Fruit fly (Drosophila melanogaster) whole organism, embryonic: ENCODE data around the gene CG17028.
A peak's percentile ranks its signal among the peaks of the same experiment; 100 is the strongest.

Source experiments
- Abd-B ChIP-seq: fragments of 200-800 bp; sonication (Bioruptor generic); optimal IDR thresholded peaks from 2 replicates; lab custom pipeline; 2018; ENCODE audit warnings: missing biosample characterization, mild to moderate bottlenecking, missing genetic modification characterization, moderate library complexity
- Antp ChIP-seq: fragments of 200-800 bp; sonication (Bioruptor generic); optimal IDR thresholded peaks from 3 replicates; lab custom pipeline; 2016; ENCODE audit warnings: missing biosample characterization, missing genetic modification characterization
- B-H1 ChIP-seq: fragments of 200-800 bp; sonication (Bioruptor generic); IDR thresholded peaks from 3 replicates; pipeline ENCODE4 v1.3.6; 2022; ENCODE audit warnings: missing biosample characterization, missing genetic modification characterization
- Blimp-1 ChIP-seq: fragments of 200-800 bp; sonication (Bioruptor generic); optimal IDR thresholded peaks from 3 replicates; lab custom pipeline; 2018; ENCODE audit warnings: missing biosample characterization, missing genetic modification characterization, mild to moderate bottlenecking, moderate library complexity, missing genetic modification reagents
- CG10462 ChIP-seq: fragments of 200-800 bp; sonication (Bioruptor generic); optimal IDR thresholded peaks from 2 replicates; lab custom pipeline; 2016; ENCODE audit warnings: missing biosample characterization, missing genetic modification characterization
- CG11695 ChIP-seq: fragments of 200-800 bp; sonication (Bioruptor generic); IDR thresholded peaks from 3 replicates; pipeline ENCODE4 v1.3.6; 2022; ENCODE audit warnings: missing biosample characterization, missing genetic modification characterization
- CG13894 ChIP-seq: fragments of 200-800 bp; sonication (Bioruptor generic); optimal IDR thresholded peaks from 3 replicates; lab custom pipeline; 2018; ENCODE audit warnings: missing biosample characterization, mild to moderate bottlenecking, missing genetic modification characterization, moderate library complexity
- CG15011 ChIP-seq: fragments of 200-800 bp; sonication (Bioruptor generic); optimal IDR thresholded peaks from 3 replicates; lab custom pipeline; 2018; ENCODE audit warnings: missing biosample characterization, mild to moderate bottlenecking, missing genetic modification characterization
- CG15601 ChIP-seq: fragments of 200-800 bp; sonication (Bioruptor generic); optimal IDR thresholded peaks from 3 replicates; lab custom pipeline; 2019; ENCODE audit warnings: missing biosample characterization, mild to moderate bottlenecking, missing genetic modification characterization, moderate library complexity
- CG16779 ChIP-seq: fragments of 200-800 bp; sonication (Bioruptor generic); IDR thresholded peaks from 2 replicates; pipeline ENCODE4 v1.3.6; 2022; ENCODE audit warnings: missing biosample characterization, missing genetic modification characterization
- CG17829 ChIP-seq: fragments of 200-800 bp; optimal IDR thresholded peaks from 2 replicates; lab custom pipeline; 2019; ENCODE audit warnings: missing biosample characterization, mild to moderate bottlenecking, missing genetic modification characterization, moderate library complexity
- CG1832 ChIP-seq: fragments of 200-800 bp; sonication (Bioruptor generic); optimal IDR thresholded peaks from 2 replicates; lab custom pipeline; 2017; ENCODE audit warnings: missing biosample characterization, mild to moderate bottlenecking, missing genetic modification characterization, inconsistent platforms
- CG31224 ChIP-seq: fragments of 200-800 bp; sonication (Bioruptor generic); IDR thresholded peaks from 2 replicates; pipeline ENCODE4 v1.3.6; 2022; ENCODE audit warnings: missing biosample characterization, missing genetic modification characterization
- CG31441 ChIP-seq: fragments of 200-800 bp; sonication (Bioruptor generic); IDR thresholded peaks from 2 replicates; pipeline ENCODE4 v1.3.6; 2022; ENCODE audit warnings: missing biosample characterization, missing genetic modification characterization
- CG3163 ChIP-seq: fragments of 200-800 bp; sonication (Bioruptor generic); optimal IDR thresholded peaks from 3 replicates; lab custom pipeline; 2016; ENCODE audit warnings: missing biosample characterization, missing genetic modification characterization
- CG34224 ChIP-seq: fragments of 200-800 bp; sonication (Bioruptor generic); IDR thresholded peaks from 3 replicates; pipeline ENCODE4 v1.3.6; 2022; ENCODE audit warnings: missing biosample characterization, missing genetic modification characterization; ENCODE audit not compliant: partially characterized antibody
- CG3995 ChIP-seq: fragments of 200-800 bp; sonication (Bioruptor generic); optimal IDR thresholded peaks from 3 replicates; lab custom pipeline; 2016; ENCODE audit warnings: missing biosample characterization, missing genetic modification characterization
- CG5180 ChIP-seq: fragments of 200-800 bp; sonication (Bioruptor generic); optimal IDR thresholded peaks from 3 replicates; lab custom pipeline; 2017; ENCODE audit warnings: missing biosample characterization, missing genetic modification characterization, mild to moderate bottlenecking, moderate library complexity, missing genetic modification reagents
- CG7556 ChIP-seq: fragments of 200-800 bp; sonication (Bioruptor generic); optimal IDR thresholded peaks from 2 replicates; lab custom pipeline; 2017; ENCODE audit warnings: missing biosample characterization, mild to moderate bottlenecking, missing genetic modification characterization
- CG8765 ChIP-seq: fragments of 200-800 bp; sonication (Bioruptor generic); IDR thresholded peaks from 2 replicates; pipeline ENCODE4 v1.3.6; 2022; ENCODE audit warnings: missing biosample characterization, missing genetic modification characterization
- CG8944 ChIP-seq: fragments of 200-800 bp; sonication (Bioruptor generic); optimal IDR thresholded peaks from 3 replicates; lab custom pipeline; 2016; ENCODE audit warnings: missing biosample characterization, missing genetic modification characterization
- CG9727 ChIP-seq: fragments of 200-800 bp; sonication (Bioruptor generic); optimal IDR thresholded peaks from 3 replicates; lab custom pipeline; 2017; ENCODE audit warnings: missing biosample characterization, mild to moderate bottlenecking, missing genetic modification characterization
- CG9876 ChIP-seq: fragments of 200-800 bp; sonication (Bioruptor generic); optimal IDR thresholded peaks from 2 replicates; lab custom pipeline; 2016; ENCODE audit warnings: missing biosample characterization, missing genetic modification characterization
- CkIIα-i1 ChIP-seq: fragments of 200-800 bp; sonication (Bioruptor generic); IDR thresholded peaks from 2 replicates; pipeline ENCODE4 v1.3.6; 2022; ENCODE audit warnings: missing biosample characterization, missing genetic modification characterization
- D ChIP-seq, 2 experiments: fragments of 200-800 bp in 1 of 2; fragments of >200 bp in 1 of 2; sonication (Bioruptor generic) in 1 of 2; optimal IDR thresholded peaks; 2 replicates in 1 of 2; 3 replicates in 1 of 2; lab custom pipeline; 2017; ENCODE audit warnings: mild to moderate bottlenecking in 1 of 2, missing biosample characterization in 1 of 2, missing genetic modification characterization in 1 of 2, missing genetic modification reagents in 1 of 2
- Dp ChIP-seq: fragments of 200-800 bp; sonication (Bioruptor generic); optimal IDR thresholded peaks from 2 replicates; lab custom pipeline; 2018; ENCODE audit warnings: missing biosample characterization, mild to moderate bottlenecking, missing genetic modification characterization, moderate library complexity
- HLH54F ChIP-seq: fragments of 200-800 bp; sonication (Bioruptor generic); optimal IDR thresholded peaks from 3 replicates; lab custom pipeline; 2016; ENCODE audit warnings: missing biosample characterization, missing genetic modification characterization
- Hand ChIP-seq: fragments of 200-800 bp; sonication (Bioruptor generic); optimal IDR thresholded peaks from 2 replicates; lab custom pipeline; 2017; ENCODE audit warnings: mild to moderate bottlenecking, missing biosample characterization, missing genetic modification reagents, missing genetic modification characterization
- Hr78 ChIP-seq, 2 experiments: fragments of 200-800 bp in 1 of 2; fragments of >200 bp in 1 of 2; sonication (Bioruptor generic) in 1 of 2; optimal IDR thresholded peaks; 2 replicates each; lab custom pipeline; 2017 to 2019; ENCODE audit warnings: missing biosample characterization in 2 of 2, missing genetic modification characterization in 2 of 2, mild to moderate bottlenecking in 1 of 2, moderate library complexity in 1 of 2
- NC2β ChIP-seq: fragments of 200-800 bp; sonication (Bioruptor generic); optimal IDR thresholded peaks from 2 replicates; lab custom pipeline; 2016; ENCODE audit warnings: missing biosample characterization, missing genetic modification characterization
- NfI ChIP-seq: fragments of 200-800 bp; sonication (Bioruptor generic); optimal IDR thresholded peaks from 3 replicates; lab custom pipeline; 2018; ENCODE audit warnings: missing biosample characterization, mild to moderate bottlenecking, missing genetic modification characterization, moderate library complexity
- Ssrp ChIP-seq: fragments of 200-800 bp; sonication (Bioruptor generic); optimal IDR thresholded peaks from 2 replicates; lab custom pipeline; 2018; ENCODE audit warnings: missing biosample characterization, mild to moderate bottlenecking, missing genetic modification characterization, moderate library complexity
- bsh ChIP-seq, 2 experiments: fragments of 200-800 bp; sonication (Bioruptor generic); optimal IDR thresholded peaks; 2 replicates each; lab custom pipeline; 2017 to 2018; ENCODE audit warnings: mild to moderate bottlenecking in 2 of 2, missing biosample characterization in 2 of 2, missing genetic modification characterization in 2 of 2, moderate library complexity in 1 of 2
- btn ChIP-seq: fragments of 200-800 bp; sonication (Bioruptor generic); optimal IDR thresholded peaks from 2 replicates; lab custom pipeline; 2016; ENCODE audit warnings: missing biosample characterization, missing genetic modification characterization
- dmrt11E ChIP-seq: fragments of 200-800 bp; sonication (Bioruptor generic); optimal IDR thresholded peaks from 3 replicates; lab custom pipeline; 2018; ENCODE audit warnings: missing biosample characterization, mild to moderate bottlenecking, missing genetic modification characterization, moderate library complexity
- fd96Cb ChIP-seq: fragments of 200-800 bp; sonication (Bioruptor generic); optimal IDR thresholded peaks from 2 replicates; lab custom pipeline; 2018; ENCODE audit warnings: missing biosample characterization, mild to moderate bottlenecking, missing genetic modification characterization, moderate library complexity
- gcm2 ChIP-seq: fragments of 200-800 bp; sonication (Bioruptor generic); optimal IDR thresholded peaks from 2 replicates; lab custom pipeline; 2016; ENCODE audit warnings: missing biosample characterization, missing genetic modification characterization
- jigr1 ChIP-seq: fragments of 200-800 bp; sonication (Bioruptor generic); IDR thresholded peaks from 3 replicates; pipeline ENCODE4 v1.3.6; 2022; ENCODE audit warnings: missing biosample characterization, missing genetic modification characterization
- kay ChIP-seq: fragments of 200-800 bp; sonication (Bioruptor generic); optimal IDR thresholded peaks from 2 replicates; lab custom pipeline; 2016; ENCODE audit warnings: missing biosample characterization, missing genetic modification characterization
- lola ChIP-seq, 3 experiments: fragments of >200 bp in 2 of 3; fragments of 200-800 bp in 1 of 3; sonication (Bioruptor generic) in 1 of 3; optimal IDR thresholded peaks; 2 replicates each; lab custom pipeline; 2017 to 2019; ENCODE audit warnings: missing biosample characterization in 3 of 3, missing genetic modification characterization in 3 of 3, mild to moderate bottlenecking in 1 of 3, moderate library complexity in 1 of 3
- maf-S ChIP-seq: fragments of 200-800 bp; sonication (Bioruptor generic); optimal IDR thresholded peaks from 2 replicates; lab custom pipeline; 2016; ENCODE audit warnings: missing biosample characterization, missing genetic modification characterization
- pan ChIP-seq, 4 experiments: fragments of >200 bp in 3 of 4; fragments of 200-800 bp in 1 of 4; sonication (Bioruptor generic) in 1 of 4; optimal IDR thresholded peaks in 3 of 4; IDR thresholded peaks in 1 of 4; 2 replicates each; pipeline versions ENCODE4 v1.3.6 to Lab custom; 2017 to 2022; ENCODE audit warnings: missing biosample characterization in 2 of 4, missing genetic modification characterization in 2 of 4, mixed read lengths in 1 of 4
- pzg ChIP-seq: fragments of 200-800 bp; sonication (Bioruptor generic); optimal IDR thresholded peaks from 3 replicates; lab custom pipeline; 2018; ENCODE audit warnings: missing biosample characterization, mild to moderate bottlenecking, missing genetic modification characterization, moderate library complexity
- so ChIP-seq: fragments of 200-800 bp; sonication (Bioruptor generic); IDR thresholded peaks from 3 replicates; pipeline ENCODE4 v1.3.6; 2022; ENCODE audit warnings: missing biosample characterization, missing genetic modification characterization
- sr ChIP-seq: fragments of 200-800 bp; sonication (Bioruptor generic); IDR thresholded peaks from 3 replicates; pipeline ENCODE4 v1.3.6; 2022; ENCODE audit warnings: missing biosample characterization, missing genetic modification characterization
- twi ChIP-seq: fragments of 200-800 bp; optimal IDR thresholded peaks from 2 replicates; lab custom pipeline; 2019; ENCODE audit warnings: missing biosample characterization, mild to moderate bottlenecking, missing genetic modification characterization, moderate library complexity
- yki ChIP-seq: fragments of >200 bp; optimal IDR thresholded peaks from 3 replicates; lab custom pipeline; 2018
- zfh1 ChIP-seq: fragments of 200-800 bp; sonication (Bioruptor generic); IDR thresholded peaks from 3 replicates; pipeline ENCODE4 v1.3.6; 2022; ENCODE audit warnings: missing biosample characterization, missing genetic modification characterization

Gene CG17028

DNA sequence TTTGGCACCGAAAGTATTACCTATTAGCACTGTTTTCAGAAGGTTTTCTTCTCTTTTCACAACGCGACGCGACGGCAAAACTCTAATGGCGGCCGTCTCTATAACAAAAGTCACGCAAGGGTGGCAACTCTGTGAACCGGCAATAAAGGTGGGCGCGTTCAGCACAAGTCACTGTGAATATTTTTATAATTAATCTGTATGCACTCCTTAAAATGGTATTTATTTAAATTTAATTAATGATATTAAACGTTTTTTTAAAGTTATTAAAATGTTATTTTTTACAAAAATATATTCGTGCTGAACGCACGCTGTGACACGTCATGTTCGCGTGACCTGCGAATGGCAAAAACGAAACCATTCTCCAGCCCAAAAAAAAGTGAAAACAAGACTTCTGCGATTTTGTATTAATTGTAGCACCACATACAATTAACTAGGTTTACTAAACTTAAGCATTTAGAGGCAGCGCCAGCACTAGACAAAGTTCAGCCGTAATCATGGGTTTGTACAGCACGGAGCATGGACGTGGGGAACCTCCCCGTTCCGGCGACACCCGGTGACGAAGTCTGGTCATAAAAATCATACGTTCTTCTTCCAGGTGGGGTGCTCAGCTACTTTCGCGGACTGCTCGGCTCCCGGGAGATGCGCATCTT is 4.6 kb downstream of the CG17028 start, which contains the start of the genes brm and Arl1 (continued):
- peak; percentile 81 for TF ChIP-seq gcm2
- TF ChIP-seq dmrt11E = peak; percentile 98
- TF ChIP-seq CG3163 (GFP tag; lab: Kevin White, UChicago) = peak; percentile 46
- peak; percentile 98 for TF ChIP-seq Ssrp (tag; lab: Kevin White, UChicago)
- TF ChIP-seq CG9876 (GFP tag; lab: Kevin White, UChicago) = peak; percentile 73
- peak; percentile 95 for TF ChIP-seq Blimp-1
- TF ChIP-seq Abd-B (GFP tag; lab: Kevin White, UChicago) = peak; percentile 99
- peak; percentile 98 for TF ChIP-seq fd96Cb
- peak; percentile 50 for TF ChIP-seq btn (GFP tag; lab: Kevin White, UChicago)
- peak; percentile 71 for TF ChIP-seq NC2β (GFP tag; lab: Kevin White, UChicago)
- TF ChIP-seq CG17829 (tag; lab: Kevin White, UChicago) = peak; percentile 99
- peak in 1 of 3 experiments; percentile 97 for TF ChIP-seq lola (GFP tag; optimal IDR thresholded peaks at IDR 0.05; lab: Kevin White, UChicago)
- peak; percentile 96 for TF ChIP-seq jigr1 (GFP tag; lab: Robert Waterston, UW)
- peak; percentile 67 for TF ChIP-seq pzg (GFP tag; lab: Kevin White, UChicago)
- TF ChIP-seq sr (GFP tag; lab: Robert Waterston, UW) = peak; percentile 95
- TF ChIP-seq CG11695 = peak; percentile 98
- peak; percentile 89 for TF ChIP-seq CG10462 (GFP tag; lab: Kevin White, UChicago)
- TF ChIP-seq CG31441 = peak; percentile 100
- TF ChIP-seq CG34224 (GFP tag; lab: Robert Waterston, UW) = no peak
- TF ChIP-seq yki (lab: Kevin White, UChicago) = no peak
- peak; percentile 78 for TF ChIP-seq CG8944 (GFP tag; lab: Kevin White, UChicago)
- TF ChIP-seq zfh1 (GFP tag; lab: Robert Waterston, UW) = peak; percentile 99
- TF ChIP-seq CG15011 (GFP tag; lab: Kevin White, UChicago) = peak; percentile 96
- peak; percentile 97 for TF ChIP-seq twi (tag; lab: Kevin White, UChicago)
- peak; percentile 92 for TF ChIP-seq CkIIα-i1
- peak; percentile 99 for TF ChIP-seq CG9727 (GFP tag; lab: Kevin White, UChicago)
- peak; percentile 78 for TF ChIP-seq Antp (GFP tag; lab: Kevin White, UChicago)
- TF ChIP-seq D (optimal IDR thresholded peaks at IDR 0.05; lab: Kevin White, UChicago) = no peak
- TF ChIP-seq D (GFP tag; optimal IDR thresholded peaks at IDR 0.05; lab: Kevin White, UChicago) = peak; percentile 97
- no peak for TF ChIP-seq Hr78 (GFP tag; optimal IDR thresholded peaks at IDR 0.05; lab: Kevin White, UChicago)
- peak; percentile 97 for TF ChIP-seq CG15601 (tag; lab: Kevin White, UChicago)
- peak; percentile 95 for TF ChIP-seq CG7556 (GFP tag; lab: Kevin White, UChicago)
- TF ChIP-seq HLH54F (GFP tag; lab: Kevin White, UChicago) = peak; percentile 91
- no peak for TF ChIP-seq CG1832 (GFP tag; lab: Kevin White, UChicago)
- peak; percentile 93 for TF ChIP-seq Hand
- TF ChIP-seq pan (optimal IDR thresholded peaks at IDR 0.05; lab: Kevin White, UChicago) = no peak
- peak in 1 of 2 experiments; percentile 99 for TF ChIP-seq pan (GFP tag; optimal IDR thresholded peaks at IDR 0.05 in 1 of 2, IDR thresholded peaks at IDR 0.05 in 1 of 2)
- peak; percentile 75 for TF ChIP-seq maf-S
- TF ChIP-seq CG16779 (GFP tag; lab: Robert Waterston, UW) = peak; percentile 98
- peak; percentile 87 for TF ChIP-seq CG5180 (GFP tag; lab: Kevin White, UChicago)
- TF ChIP-seq so = peak; percentile 99
- peak; percentile 99 for TF ChIP-seq B-H1 (GFP tag; lab: Robert Waterston, UW)
- peak; percentile 98 for TF ChIP-seq CG8765 (GFP tag; lab: Robert Waterston, UW)
- TF ChIP-seq kay (GFP tag; lab: Kevin White, UChicago) = peak; percentile 99
- peak; percentile 80 to 98 for TF ChIP-seq bsh (GFP tag; optimal IDR thresholded peaks at IDR 0.05; lab: Kevin White, UChicago)
- peak; percentile 99 for TF ChIP-seq NfI
- peak; percentile 98 for TF ChIP-seq CG31224 (GFP tag; lab: Robert Waterston, UW)
- peak; percentile 99 for TF ChIP-seq CG3995 (GFP tag; lab: Kevin White, UChicago)
- peak; percentile 40 for TF ChIP-seq Dp (GFP tag; lab: Kevin White, UChicago)
- TF ChIP-seq CG13894 (tag; lab: Kevin White, UChicago) = peak; percentile 98
